Worm (Caenorhabditis elegans): Measurements from ENCODE around the gene F28C10.1.

Gene F28C10.1

DNA sequence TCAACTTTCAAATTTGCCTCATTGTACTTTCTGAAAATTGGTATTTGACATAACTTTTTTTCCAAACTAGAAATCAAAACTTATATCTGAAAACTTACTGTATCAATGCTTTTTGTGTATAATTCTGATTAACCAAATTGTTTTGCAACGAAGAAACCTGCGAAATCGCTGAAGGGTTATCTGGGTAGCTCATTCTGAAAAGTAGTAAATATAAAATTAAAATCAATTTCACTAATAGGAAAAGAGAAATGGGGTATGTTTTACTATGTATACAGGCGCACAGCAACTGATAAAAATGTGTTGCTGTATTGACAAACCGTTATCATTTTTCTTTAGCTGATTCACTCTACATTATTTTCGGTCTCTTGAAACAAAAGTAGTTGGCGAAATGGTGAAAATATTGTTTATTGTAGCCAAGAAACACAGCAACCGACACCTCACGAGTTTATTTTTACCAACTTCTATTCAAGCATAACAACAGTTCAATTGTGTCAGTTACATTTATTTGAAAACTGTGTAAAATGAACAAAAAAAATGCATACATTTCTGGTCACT lies 8.3 kb downstream of the F28C10.1 start, which contains the start of gene F57C12.2:
F57C12.2 (minus strand) TSS at position 218 of the 555 bp plus-strand sequence.
- TF ChIP-seq hlh-8 (tag; optimal IDR thresholded peaks at IDR 0.05), result no peak
- TF ChIP-seq sox-2 (GFP tag; IDR thresholded peaks at IDR 0.05), result no peak
- TF ChIP-seq ceh-18 (tag; optimal IDR thresholded peaks at IDR 0.05), result no peak
- no peak for TF ChIP-seq npax-4 (tag; optimal IDR thresholded peaks at IDR 0.05)

DNA sequence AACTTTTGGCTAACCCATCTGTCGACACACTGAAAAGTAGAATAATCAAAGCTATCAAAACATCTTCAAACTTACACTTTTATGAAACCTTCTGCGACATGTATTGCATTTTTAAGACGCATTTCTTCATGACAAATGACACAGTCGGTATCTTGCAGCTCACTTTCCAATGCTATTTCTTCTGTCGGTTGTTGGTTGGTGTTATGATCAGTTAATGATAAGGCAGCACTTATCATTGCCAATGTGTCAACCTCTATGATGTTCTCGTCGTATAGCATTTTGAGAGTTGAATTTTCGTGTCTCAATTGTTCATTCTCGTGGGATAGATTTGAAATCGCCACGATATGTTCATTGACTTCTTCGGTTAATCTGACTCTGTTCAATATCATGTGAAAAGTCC lies 10.5 kb downstream of the F28C10.1 start:
- no peak for TF ChIP-seq Y22D7AL.16 (tag; optimal IDR thresholded peaks at IDR 0.05)
- no peak for TF ChIP-seq pha-2 (tag; optimal IDR thresholded peaks at IDR 0.05)
- no peak for TF ChIP-seq unc-42 (tag; optimal IDR thresholded peaks at IDR 0.05)
- TF ChIP-seq ceh-45 (GFP tag; IDR thresholded peaks at IDR 0.05), result no peak
- TF ChIP-seq elt-4 (tag; optimal IDR thresholded peaks at IDR 0.05), result no peak
- no peak for TF ChIP-seq ceh-34 (tag; optimal IDR thresholded peaks at IDR 0.05)
- TF ChIP-seq pha-4 (tag; optimal IDR thresholded peaks at IDR 0.05), result no peak
- TF ChIP-seq pat-9 (tag; optimal IDR thresholded peaks at IDR 0.05), result no peak

DNA sequence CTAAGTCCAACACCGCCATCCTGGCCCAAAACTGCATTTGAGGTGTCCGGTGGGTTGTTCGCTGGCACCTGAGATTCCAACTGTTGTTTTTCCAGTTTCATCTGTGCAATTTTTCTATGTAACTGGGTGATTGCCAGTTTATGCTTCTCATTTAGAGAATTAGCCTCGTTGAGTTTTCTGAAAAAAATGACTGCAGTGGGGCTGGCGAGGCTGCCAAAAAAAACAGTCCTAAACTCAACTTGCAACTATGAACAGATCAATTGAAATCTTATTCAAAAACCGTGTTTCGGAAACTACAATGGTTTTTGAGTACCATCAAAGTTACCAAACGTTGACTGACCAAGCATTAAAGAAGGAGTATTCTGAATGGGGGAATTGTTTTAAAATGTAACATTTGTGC lies 11.0 kb downstream of the F28C10.1 start, which contains the start of gene F57C12.6:
F57C12.6 (minus strand) TSS at position 101 of the 400 bp plus-strand sequence.
- TF ChIP-seq pros-1 (tag; optimal IDR thresholded peaks at IDR 0.05) (no peak), elt-2 (tag; optimal IDR thresholded peaks at IDR 0.05) (no peak), fkh-10 (GFP tag; optimal IDR thresholded peaks at IDR 0.05) (no peak), ztf-16 (tag; optimal IDR thresholded peaks at IDR 0.05) (no peak), hlh-6 (tag; optimal IDR thresholded peaks at IDR 0.05) (no peak), ahr-1 (tag; optimal IDR thresholded peaks at IDR 0.05) (no peak), lin-11 (tag; optimal IDR thresholded peaks at IDR 0.05) (no peak)

DNA sequence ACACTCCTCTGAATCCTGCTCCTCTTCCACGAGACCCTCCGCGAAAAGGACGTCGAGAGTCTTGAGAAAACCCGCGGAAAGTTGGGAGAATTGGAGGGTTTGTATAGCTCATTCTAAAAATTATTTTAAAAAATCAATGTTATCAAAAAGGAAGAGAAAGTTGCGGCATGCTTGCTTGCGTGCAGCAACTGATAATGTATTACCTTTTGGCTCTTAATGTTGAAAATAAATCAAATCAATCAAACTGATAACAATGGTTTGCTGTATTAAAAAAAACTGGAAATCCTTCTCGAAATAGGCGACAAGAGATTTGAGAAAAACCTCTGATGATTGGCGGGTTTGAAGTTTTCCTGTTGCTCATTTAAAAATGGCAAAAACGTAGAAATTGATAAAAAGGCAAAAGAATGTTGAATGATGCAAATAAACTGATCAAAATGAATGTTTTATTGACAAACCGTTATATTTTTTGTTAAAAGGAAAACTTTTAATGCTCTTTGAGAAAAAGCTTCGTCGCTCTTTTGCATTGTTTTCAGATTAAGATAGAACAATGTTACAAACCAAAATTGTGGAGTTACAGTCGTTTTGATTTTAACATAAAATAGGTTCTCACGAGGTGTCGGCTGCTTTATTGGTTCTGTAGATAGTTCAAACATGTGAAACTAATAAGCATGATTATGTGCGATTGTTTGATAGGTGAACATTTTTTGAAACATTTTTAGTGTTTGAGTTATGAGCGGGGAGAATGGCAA lies 12.3 kb downstream of the F28C10.1 start:
- no peak for TF ChIP-seq unc-42 (tag; optimal IDR thresholded peaks at IDR 0.05)
- peak; percentile 58 for TF ChIP-seq elt-2 (tag; optimal IDR thresholded peaks at IDR 0.05)

DNA sequence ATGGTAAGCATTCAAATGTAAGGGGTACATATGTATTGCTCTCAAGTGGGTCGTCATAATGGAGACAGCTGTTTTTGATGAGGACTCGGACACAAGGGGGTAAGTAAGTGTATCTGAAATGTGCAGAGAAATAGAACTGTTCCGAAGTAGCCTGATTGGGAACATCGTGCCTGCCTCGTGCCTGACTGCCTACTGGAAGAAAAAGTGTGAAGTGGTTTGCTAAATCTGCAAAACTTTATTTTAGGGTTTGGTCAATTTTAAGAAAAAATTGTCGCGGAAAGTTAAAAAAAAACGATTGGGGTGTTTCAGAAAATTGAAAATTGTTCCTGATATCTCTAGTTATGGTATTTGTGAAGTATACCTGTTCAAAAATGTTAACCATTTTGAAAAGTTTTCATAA lies 14.3 kb downstream of the F28C10.1 start, which contains the start of gene hlh-19:
hlh-19 (minus strand) TSS at position 101 of the 400 bp plus-strand sequence.
- TF ChIP-seq ceh-9 (tag; optimal IDR thresholded peaks at IDR 0.05), result no peak
- TF ChIP-seq ceh-48 (tag; optimal IDR thresholded peaks at IDR 0.05), result no peak
- no peak for TF ChIP-seq zip-5 (tag; optimal IDR thresholded peaks at IDR 0.05)
- no peak for TF ChIP-seq ceh-2 (tag; optimal IDR thresholded peaks at IDR 0.05)
- no peak for TF ChIP-seq rnt-1 (tag; optimal IDR thresholded peaks at IDR 0.05)
- TF ChIP-seq lim-6 (tag; optimal IDR thresholded peaks at IDR 0.05), result no peak
- no peak for TF ChIP-seq hlh-8 (tag; optimal IDR thresholded peaks at IDR 0.05)
- TF ChIP-seq sox-4 (tag; optimal IDR thresholded peaks at IDR 0.05), result no peak
- no peak for TF ChIP-seq fkh-6 (tag; optimal IDR thresholded peaks at IDR 0.05)
- TF ChIP-seq ttx-3 (tag; optimal IDR thresholded peaks at IDR 0.05), result no peak
- no peak for TF ChIP-seq ref-2 (tag; optimal IDR thresholded peaks at IDR 0.05)
- TF ChIP-seq madf-2 (tag; optimal IDR thresholded peaks at IDR 0.05), result no peak
- no peak for TF ChIP-seq pros-1 (tag; optimal IDR thresholded peaks at IDR 0.05)
- TF ChIP-seq ceh-19 (GFP tag; optimal IDR thresholded peaks at IDR 0.05), result no peak
- TF ChIP-seq syd-9 (tag; optimal IDR thresholded peaks at IDR 0.05), result no peak
- no peak for TF ChIP-seq T23F11.4 (GFP tag; optimal IDR thresholded peaks at IDR 0.05)

Measured in whole organism, late embryonic.